Worm (Caenorhabditis elegans): ENCODE results near the gene srh-104.

DNA sequence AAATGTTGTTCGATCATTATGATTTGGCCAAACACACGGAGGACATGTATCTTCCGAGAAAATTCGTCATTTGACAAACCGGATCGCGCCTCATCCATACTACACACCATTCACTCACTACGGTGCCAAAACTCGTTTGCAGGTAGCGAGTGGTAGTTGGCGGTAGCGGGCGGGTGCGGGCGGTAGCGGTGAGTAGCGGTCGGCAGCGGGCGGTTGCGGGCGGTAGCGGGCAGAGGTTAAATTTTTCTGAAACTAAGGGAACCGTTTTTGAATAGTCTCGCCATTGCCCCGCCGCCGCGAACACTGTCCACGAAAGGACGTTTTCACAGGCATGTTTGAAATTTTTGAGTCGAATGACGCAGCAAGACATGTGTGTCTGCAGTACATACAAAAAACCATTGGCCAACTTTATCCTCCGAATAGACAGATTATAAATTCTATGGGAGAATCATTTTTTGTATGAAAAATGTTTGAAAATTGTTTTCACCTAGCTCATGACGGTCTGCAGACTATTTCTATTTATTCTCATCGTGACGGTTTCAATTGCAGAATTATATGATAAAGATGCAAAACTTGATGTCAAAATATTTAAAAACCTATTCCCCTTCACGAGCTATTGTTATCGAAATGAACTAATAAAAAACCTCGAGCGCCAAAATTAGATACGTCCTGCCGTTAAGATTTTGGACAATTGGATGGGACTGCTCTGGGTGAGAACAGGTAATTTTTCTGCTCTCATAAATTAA is 33.5 kb downstream of the srh-104 start, which contains the start of gene F11A5.16:
- TF ChIP-seq Y95B8A.8 (GFP tag; IDR thresholded peaks at IDR 0.05) (no peak), lsl-1 (GFP tag; optimal IDR thresholded peaks at IDR 0.05) (no peak), egl-44 (GFP tag; IDR thresholded peaks at IDR 0.05) (no peak), nfya-1 (tag; optimal IDR thresholded peaks at IDR 0.05; ENCODE audit: borderline replicate concordance, insufficient read depth) (no peak), bed-2 (GFP tag; IDR thresholded peaks at IDR 0.05) (no peak), attf-3 (GFP tag; conservative IDR thresholded peaks at IDR 0.05) (no peak), unc-62 (GFP tag; optimal IDR thresholded peaks at IDR 0.05) (no peak), madf-6 (GFP tag; IDR thresholded peaks at IDR 0.05) (no peak), ama-1 (optimal IDR thresholded peaks at IDR 0.05) (no peak), ama-1 (GFP tag; optimal IDR thresholded peaks at IDR 0.05) (no peak)

All from whole organism, young adult.